Worm (Caenorhabditis elegans) whole organism, L3 larva: ENCODE data around the gene F38A1.9.

ENCODE experiments used
- R02D3.7 ChIP-seq: fragments of 150-350 bp; optimal IDR thresholded peaks from 2 replicates; lab custom pipeline; 2014; ENCODE audit warnings: missing biosample characterization, missing genetic modification characterization
- ZK546.5 ChIP-seq: sonication (generic microtip); optimal IDR thresholded peaks from 2 replicates; lab custom pipeline; 2017; ENCODE audit warnings: missing biosample characterization, missing genetic modification characterization
- aly-2 ChIP-seq: fragments of 150-350 bp; optimal IDR thresholded peaks from 2 replicates; lab custom pipeline; 2014; ENCODE audit warnings: missing biosample characterization, missing genetic modification characterization
- ama-1 ChIP-seq: fragments of 150-350 bp; optimal IDR thresholded peaks from 2 replicates; lab custom pipeline; 2018
- ceh-16 ChIP-seq: sonication (generic microtip); optimal IDR thresholded peaks from 2 replicates; lab custom pipeline; 2017; ENCODE audit warnings: missing biosample characterization, missing genetic modification characterization
- ceh-28 ChIP-seq: fragments of 150-350 bp; optimal IDR thresholded peaks from 2 replicates; lab custom pipeline; 2014; ENCODE audit warnings: missing biosample characterization, missing genetic modification reagents, missing genetic modification characterization
- ceh-82 ChIP-seq: fragments of 150-350 bp; optimal IDR thresholded peaks from 2 replicates; lab custom pipeline; 2014; ENCODE audit warnings: missing biosample characterization, missing genetic modification characterization
- ceh-9 ChIP-seq: sonication (generic microtip); optimal IDR thresholded peaks from 2 replicates; lab custom pipeline; 2018; ENCODE audit warnings: missing biosample characterization, missing genetic modification characterization
- daf-12 ChIP-seq: fragments of 150-350 bp; optimal IDR thresholded peaks from 2 replicates; lab custom pipeline; 2014; ENCODE audit warnings: missing biosample characterization, missing genetic modification reagents, missing genetic modification characterization
- egl-27 ChIP-seq: sonication (generic microtip); optimal IDR thresholded peaks from 4 replicates; lab custom pipeline; 2017; ENCODE audit warnings: missing biosample characterization, missing genetic modification reagents, missing genetic modification characterization
- egl-5 ChIP-seq: fragments of 150-350 bp; optimal IDR thresholded peaks from 2 replicates; lab custom pipeline; 2017; ENCODE audit warnings: missing biosample characterization, missing genetic modification reagents, missing genetic modification characterization, inconsistent platforms
- elt-1 ChIP-seq: fragments of 150-350 bp; optimal IDR thresholded peaks from 2 replicates; lab custom pipeline; 2014; ENCODE audit warnings: missing biosample characterization, missing genetic modification characterization
- elt-2 ChIP-seq: sonication (generic microtip); optimal IDR thresholded peaks from 2 replicates; lab custom pipeline; 2016; ENCODE audit warnings: missing genetic modification reagents, mild to moderate bottlenecking, missing genetic modification characterization, missing compliant biosample characterization
- elt-3 ChIP-seq, 3 experiments: fragments of 150-350 bp in 1 of 3; sonication (generic microtip) in 2 of 3; optimal IDR thresholded peaks; 2 replicates in 2 of 3; 4 replicates in 1 of 3; lab custom pipeline; 2014 to 2017; ENCODE audit warnings: missing biosample characterization in 3 of 3, missing genetic modification characterization in 3 of 3
- eor-1 ChIP-seq, 2 experiments: fragments of 150-350 bp; optimal IDR thresholded peaks; 2 replicates each; lab custom pipeline; 2014 to 2018; ENCODE audit warnings: missing biosample characterization in 2 of 2, missing genetic modification characterization in 2 of 2
- fkh-10 ChIP-seq: sonication (generic microtip); optimal IDR thresholded peaks from 2 replicates; lab custom pipeline; 2017; ENCODE audit warnings: missing biosample characterization, missing genetic modification reagents, missing genetic modification characterization
- fkh-2 ChIP-seq: fragments of 150-350 bp; optimal IDR thresholded peaks from 2 replicates; lab custom pipeline; 2014; ENCODE audit warnings: missing biosample characterization, missing genetic modification reagents, missing genetic modification characterization
- fos-1 ChIP-seq: fragments of 150-350 bp; optimal IDR thresholded peaks from 2 replicates; lab custom pipeline; 2014; ENCODE audit warnings: missing biosample characterization, missing genetic modification characterization
- hmg-11 ChIP-seq: sonication (generic microtip); optimal IDR thresholded peaks from 2 replicates; lab custom pipeline; 2016; ENCODE audit warnings: missing genetic modification characterization, missing compliant biosample characterization
- jun-1 ChIP-seq: fragments of 150-350 bp; optimal IDR thresholded peaks from 2 replicates; lab custom pipeline; 2014; ENCODE audit warnings: missing biosample characterization, missing genetic modification reagents, missing genetic modification characterization
- lin-15B ChIP-seq: fragments of 150-350 bp; optimal IDR thresholded peaks from 2 replicates; lab custom pipeline; 2014; ENCODE audit warnings: missing biosample characterization, missing genetic modification characterization
- lin-39 ChIP-seq: fragments of 150-350 bp; optimal IDR thresholded peaks from 2 replicates; lab custom pipeline; 2018; ENCODE audit warnings: missing biosample characterization, missing genetic modification reagents, missing genetic modification characterization
- lsy-12 ChIP-seq: sonication (generic microtip); optimal IDR thresholded peaks from 2 replicates; lab custom pipeline; 2016; ENCODE audit warnings: mild to moderate bottlenecking, missing genetic modification characterization, missing compliant biosample characterization
- mdl-1 ChIP-seq: fragments of 150-350 bp; optimal IDR thresholded peaks from 2 replicates; lab custom pipeline; 2014; ENCODE audit warnings: missing biosample characterization, missing genetic modification characterization
- mml-1 ChIP-seq: fragments of 150-350 bp; sonication (generic microtip); optimal IDR thresholded peaks from 3 replicates; lab custom pipeline; 2014; ENCODE audit warnings: missing biosample characterization, missing genetic modification characterization
- nfya-1 ChIP-seq: sonication (generic microtip); optimal IDR thresholded peaks from 2 replicates; lab custom pipeline; 2017; ENCODE audit warnings: missing genetic modification characterization, mild to moderate bottlenecking, missing compliant biosample characterization, antibody characterized with exemption, moderate library complexity; ENCODE audit not compliant: insufficient read depth
- nhr-11 ChIP-seq: fragments of 150-350 bp; optimal IDR thresholded peaks from 2 replicates; lab custom pipeline; 2014; ENCODE audit warnings: missing biosample characterization, missing genetic modification characterization
- nhr-12 ChIP-seq: fragments of 150-350 bp; optimal IDR thresholded peaks from 2 replicates; lab custom pipeline; 2014; ENCODE audit warnings: missing biosample characterization, missing genetic modification characterization
- nhr-23 ChIP-seq: fragments of 150-350 bp; optimal IDR thresholded peaks from 2 replicates; lab custom pipeline; 2014; ENCODE audit warnings: missing biosample characterization, missing genetic modification reagents, missing genetic modification characterization
- nhr-237 ChIP-seq: fragments of 150-350 bp; optimal IDR thresholded peaks from 2 replicates; lab custom pipeline; 2014; ENCODE audit warnings: missing biosample characterization, missing genetic modification characterization
- nhr-25 ChIP-seq: sonication (generic microtip); optimal IDR thresholded peaks from 2 replicates; lab custom pipeline; 2017; ENCODE audit warnings: missing biosample characterization, missing genetic modification characterization
- nhr-43 ChIP-seq: sonication (generic microtip); optimal IDR thresholded peaks from 2 replicates; lab custom pipeline; 2016; ENCODE audit warnings: mild to moderate bottlenecking, missing genetic modification characterization, missing compliant biosample characterization; ENCODE audit not compliant: poor library complexity, severe bottlenecking
- nhr-67 ChIP-seq: fragments of 150-350 bp; optimal IDR thresholded peaks from 2 replicates; lab custom pipeline; 2014; ENCODE audit warnings: missing biosample characterization, missing genetic modification characterization
- nhr-76 ChIP-seq: fragments of 150-350 bp; sonication (generic microtip); optimal IDR thresholded peaks from 5 replicates; lab custom pipeline; 2014; ENCODE audit warnings: missing biosample characterization, missing genetic modification characterization
- nhr-77 ChIP-seq: fragments of 150-350 bp; optimal IDR thresholded peaks from 2 replicates; lab custom pipeline; 2014; ENCODE audit warnings: missing biosample characterization, missing genetic modification characterization
- pha-4 ChIP-seq: fragments of 150-350 bp; optimal IDR thresholded peaks from 2 replicates; lab custom pipeline; 2014; ENCODE audit warnings: missing biosample characterization, missing genetic modification reagents, missing genetic modification characterization
- pqm-1 ChIP-seq: fragments of 150-350 bp; optimal IDR thresholded peaks from 2 replicates; lab custom pipeline; 2017; ENCODE audit warnings: missing biosample characterization, missing genetic modification characterization, inconsistent platforms
- sea-2 ChIP-seq: fragments of 150-350 bp; sonication (generic microtip); optimal IDR thresholded peaks from 4 replicates; lab custom pipeline; 2014; ENCODE audit warnings: missing biosample characterization, missing genetic modification reagents, missing genetic modification characterization
- skn-1 ChIP-seq: fragments of 150-350 bp; optimal IDR thresholded peaks from 2 replicates; lab custom pipeline; 2014; ENCODE audit warnings: missing biosample characterization, missing genetic modification characterization
- snpc-4 ChIP-seq: fragments of 150-350 bp; optimal IDR thresholded peaks from 2 replicates; lab custom pipeline; 2014; ENCODE audit warnings: missing biosample characterization, missing genetic modification characterization
- tbx-2 ChIP-seq: sonication (generic microtip); optimal IDR thresholded peaks from 2 replicates; lab custom pipeline; 2016; ENCODE audit warnings: mild to moderate bottlenecking, missing genetic modification characterization, missing compliant biosample characterization
- unc-39 ChIP-seq: sonication (generic microtip); optimal IDR thresholded peaks from 4 replicates; lab custom pipeline; 2017; ENCODE audit warnings: missing biosample characterization, missing genetic modification characterization
- unc-62 ChIP-seq: fragments of 150-350 bp; sonication (generic microtip); optimal IDR thresholded peaks from 4 replicates; lab custom pipeline; 2014; ENCODE audit warnings: missing biosample characterization, missing genetic modification reagents, missing genetic modification characterization
- zag-1 ChIP-seq: fragments of 150-350 bp; optimal IDR thresholded peaks from 2 replicates; lab custom pipeline; 2014; ENCODE audit warnings: missing biosample characterization, missing genetic modification characterization
- ztf-11 ChIP-seq: fragments of 150-350 bp; optimal IDR thresholded peaks from 2 replicates; lab custom pipeline; 2014; ENCODE audit warnings: missing biosample characterization, missing genetic modification characterization

Gene F38A1.9

ce11 chrIV:1277067-1277466 lies 31.9 kb upstream of the F38A1.9 start:
- TF ChIP-seq fos-1 (tag; lab: Kevin White, UChicago) (no peak), mdl-1 (tag; lab: Kevin White, UChicago) (no peak)

ce11 chrIV:1275910-1276309 lies 30.8 kb upstream of the F38A1.9 start:
- no peak for TF ChIP-seq lsy-12
- TF ChIP-seq nhr-11 (tag; lab: Kevin White, UChicago), result no peak
- no peak for TF ChIP-seq pqm-1
- TF ChIP-seq fos-1 (tag; lab: Kevin White, UChicago), result no peak
- no peak for TF ChIP-seq lin-15B (tag; lab: Kevin White, UChicago)
- no peak for TF ChIP-seq egl-5 (tag; lab: Kevin White, UChicago)
- TF ChIP-seq ztf-11 (tag; lab: Kevin White, UChicago), result no peak
- TF ChIP-seq nhr-25, result no peak
- no peak for TF ChIP-seq lin-39
- no peak for TF ChIP-seq elt-3 (tag; optimal IDR thresholded peaks at IDR 0.05; lab: Kevin White, UChicago)
- TF ChIP-seq egl-27 (tag; lab: Kevin White, UChicago), result no peak
- TF ChIP-seq ceh-28 (tag; lab: Kevin White, UChicago), result no peak
- no peak for TF ChIP-seq R02D3.7 (tag; lab: Kevin White, UChicago)
- no peak for TF ChIP-seq elt-2 (tag; lab: Kevin White, UChicago)
- no peak for TF ChIP-seq fkh-2 (tag; lab: Kevin White, UChicago)
- TF ChIP-seq, all 47 proteins: peak for 0

DNA sequence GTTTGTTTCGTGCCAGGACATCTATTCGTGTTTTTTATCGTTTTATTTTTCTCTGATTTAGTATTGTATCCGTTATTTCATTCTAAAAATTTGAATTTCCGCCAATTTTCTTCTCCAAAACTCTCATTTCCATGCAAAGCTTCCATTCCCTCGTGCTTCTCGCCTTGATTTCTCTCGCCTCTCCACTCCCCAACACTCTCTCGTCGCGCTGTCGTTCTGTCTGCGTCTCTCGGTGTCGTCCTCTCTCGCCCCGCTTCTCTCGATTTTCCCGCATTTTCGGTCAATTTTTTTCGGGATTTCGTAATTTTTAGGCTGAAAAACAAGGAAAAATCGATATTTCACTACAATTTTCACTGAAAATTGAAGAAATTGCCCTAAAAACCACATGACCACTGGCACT lies 29.4 kb upstream of the F38A1.9 start, which contains the start of gene C09E9.1:
C09E9.1 (plus strand) TSS at position 286 of the 400 bp plus-strand sequence.
- TF ChIP-seq zag-1, result no peak
- TF ChIP-seq fos-1 (tag; lab: Kevin White, UChicago), result no peak
- peak; percentile 80 for TF ChIP-seq hmg-11
- TF ChIP-seq unc-39 (tag; lab: Kevin White, UChicago), result no peak
- no peak for TF ChIP-seq mml-1 (tag; lab: Kevin White, UChicago)
- TF ChIP-seq pha-4, result peak; percentile 39
- no peak for TF ChIP-seq ceh-9 (tag; lab: Kevin White, UChicago)
- peak; percentile 72 for TF ChIP-seq elt-2 (tag; lab: Kevin White, UChicago)
- TF ChIP-seq lin-15B (tag; lab: Kevin White, UChicago), result peak; percentile 88
- no peak for TF ChIP-seq unc-62
- peak; percentile 6 for TF ChIP-seq nhr-23 (tag; lab: Kevin White, UChicago)
- TF ChIP-seq sea-2, result no peak
- TF ChIP-seq nhr-77, result no peak
- no peak for TF ChIP-seq nhr-67 (tag; lab: Kevin White, UChicago)
- TF ChIP-seq fkh-10 (GFP tag; lab: Kevin White, UChicago), result peak; percentile 8
- TF ChIP-seq nhr-76, result no peak
- TF ChIP-seq tbx-2 (tag; lab: Kevin White, UChicago), result no peak
- peak; percentile 79 for TF ChIP-seq nfya-1 (tag; lab: Kevin White, UChicago)
- TF ChIP-seq mdl-1 (tag; lab: Kevin White, UChicago), result peak; percentile 97
- peak; percentile 15 for TF ChIP-seq snpc-4 (tag; lab: Kevin White, UChicago)
- no peak for TF ChIP-seq ceh-82 (tag; lab: Kevin White, UChicago)
- TF ChIP-seq lin-39, result peak; percentile 63
- no peak for TF ChIP-seq nhr-237
- TF ChIP-seq skn-1 (tag; lab: Kevin White, UChicago), result peak; percentile 42
- TF ChIP-seq nhr-43 (tag; lab: Kevin White, UChicago), result no peak
- no peak for TF ChIP-seq egl-5 (tag; lab: Kevin White, UChicago)
- no peak for TF ChIP-seq nhr-12
- TF ChIP-seq ZK546.5, result no peak
- TF ChIP-seq aly-2 (tag; lab: Kevin White, UChicago), result no peak
- no peak for TF ChIP-seq egl-27 (tag; lab: Kevin White, UChicago)
- TF ChIP-seq nhr-11 (tag; lab: Kevin White, UChicago), result no peak
- no peak for TF ChIP-seq ceh-16 (tag; lab: Kevin White, UChicago)
- TF ChIP-seq ztf-11 (tag; lab: Kevin White, UChicago), result no peak
- no peak for TF ChIP-seq ama-1 (lab: Kevin White, UChicago)
- peak; percentile 62 for TF ChIP-seq jun-1 (tag; lab: Kevin White, UChicago)
- no peak for TF ChIP-seq elt-1 (tag; lab: Kevin White, UChicago)
- TF ChIP-seq elt-3 (tag; optimal IDR thresholded peaks at IDR 0.05; lab: Kevin White, UChicago), result no peak
- peak; percentile 14 for TF ChIP-seq nhr-25
- no peak for TF ChIP-seq eor-1 (tag; optimal IDR thresholded peaks at IDR 0.05; lab: Kevin White, UChicago)
- no peak for TF ChIP-seq lsy-12
- no peak for TF ChIP-seq R02D3.7 (tag; lab: Kevin White, UChicago)
- TF ChIP-seq pqm-1, result no peak
- no peak for TF ChIP-seq daf-12 (tag; lab: Kevin White, UChicago)
- peak; percentile 61 for TF ChIP-seq ceh-28 (tag; lab: Kevin White, UChicago)
